Worm (Caenorhabditis elegans): ENCODE measurements around the gene F14D7.9.

The F14D7.9 gene

DNA sequence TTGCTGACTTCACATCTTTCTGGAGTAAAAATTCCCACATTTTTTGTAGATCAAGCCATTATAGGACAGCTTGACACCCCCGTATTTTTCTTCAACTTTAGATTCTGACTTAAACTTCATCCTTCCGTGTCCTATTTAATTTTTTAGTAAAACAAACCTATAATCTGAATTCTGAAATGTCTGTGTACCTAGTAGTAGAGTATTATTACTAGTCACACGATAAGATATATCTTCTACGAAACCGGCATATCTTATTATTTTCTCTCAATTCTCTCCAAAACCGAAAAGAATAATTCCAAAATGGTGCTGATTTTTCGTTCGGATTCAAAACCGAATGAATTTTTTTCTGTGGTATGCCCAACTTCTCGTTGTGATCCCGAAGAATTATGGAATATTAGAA lies at the start of gene F14D7.9:
TSS of gene F14D7.9 (plus strand) at position 301 of the 400 bp plus-strand sequence.
- no peak for TF ChIP-seq tbx-11 (GFP tag; IDR thresholded peaks at IDR 0.05)
- no peak for TF ChIP-seq ceh-13 (GFP tag; optimal IDR thresholded peaks at IDR 0.05)
- TF ChIP-seq ceh-36 (tag; optimal IDR thresholded peaks at IDR 0.05), result no peak
- no peak for TF ChIP-seq B0310.2 (tag; optimal IDR thresholded peaks at IDR 0.05)
- TF ChIP-seq sea-1 (GFP tag; conservative IDR thresholded peaks at IDR 0.05), result no peak
- TF ChIP-seq hmg-4 (GFP tag; optimal IDR thresholded peaks at IDR 0.05), result no peak
- no peak for TF ChIP-seq tbx-37 (GFP tag; conservative IDR thresholded peaks at IDR 0.05)
- TF ChIP-seq tra-4 (tag; optimal IDR thresholded peaks at IDR 0.05), result no peak
- TF ChIP-seq hmbx-1 (tag; optimal IDR thresholded peaks at IDR 0.05), result no peak

DNA sequence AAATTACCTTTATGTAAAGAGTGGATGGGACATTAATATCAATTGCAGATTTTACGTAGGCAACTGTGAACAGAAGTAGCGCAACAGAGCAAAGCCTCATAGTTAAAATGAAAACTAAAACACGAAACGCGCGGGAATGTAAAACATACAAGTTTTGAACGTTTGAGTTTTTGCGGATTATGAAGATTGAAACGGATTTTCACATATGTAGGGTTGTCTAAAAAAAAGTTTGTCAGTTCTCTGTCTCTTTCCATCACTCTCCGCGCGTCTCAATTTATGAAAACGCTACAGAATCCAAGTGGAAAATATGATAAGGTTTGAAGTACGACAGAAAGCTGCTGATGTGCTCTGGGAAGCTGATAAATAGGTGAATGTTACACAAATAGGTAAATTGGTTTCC lies 47.7 kb upstream of the F14D7.9 start, which contains the start of gene K02E11.3:
TSS of gene K02E11.3 (minus strand) at position 101 of the 400 bp plus-strand sequence.
- TF ChIP-seq F13C5.2 (tag; optimal IDR thresholded peaks at IDR 0.05) (no peak), tbx-11 (GFP tag; IDR thresholded peaks at IDR 0.05) (no peak), ama-1 (optimal IDR thresholded peaks at IDR 0.05) (no peak), pes-1 (GFP tag; IDR thresholded peaks at IDR 0.05) (no peak)

- TF ChIP-seq hmg-4 (GFP tag; optimal IDR thresholded peaks at IDR 0.05), result no peak
Observed at ce11 chrV:14248025-14248424, 46.5 kb upstream of the F14D7.9 start, which contains the start of gene K02E11.4. K02E11.4 (minus strand) TSS chrV:14248125.

- TF ChIP-seq flt-1 (GFP tag; IDR thresholded peaks at IDR 0.05), result no peak
- no peak for TF ChIP-seq pes-1 (GFP tag; IDR thresholded peaks at IDR 0.05)
- no peak for TF ChIP-seq ama-1 (optimal IDR thresholded peaks at IDR 0.05)
- TF ChIP-seq hmbx-1 (tag; optimal IDR thresholded peaks at IDR 0.05), result no peak
- no peak for TF ChIP-seq ceh-36 (tag; optimal IDR thresholded peaks at IDR 0.05)
- no peak for TF ChIP-seq tbx-37 (GFP tag; conservative IDR thresholded peaks at IDR 0.05)
Observed at ce11 chrV:14248654-14249053, 45.8 kb upstream of the F14D7.9 start, which contains the start of gene K02E11.6. K02E11.6 (plus strand) TSS chrV:14248802.

- no peak for TF ChIP-seq ets-7 (tag; optimal IDR thresholded peaks at IDR 0.05)
- TF ChIP-seq ceh-36 (tag; optimal IDR thresholded peaks at IDR 0.05), result no peak
- no peak for TF ChIP-seq ceh-13 (GFP tag; optimal IDR thresholded peaks at IDR 0.05)
- no peak for TF ChIP-seq ama-1 (optimal IDR thresholded peaks at IDR 0.05)
Observed at ce11 chrV:14252025-14252424, 42.5 kb upstream of the F14D7.9 start, which contains the start of gene K02E11.5. K02E11.5 (plus strand) TSS chrV:14252325.

DNA sequence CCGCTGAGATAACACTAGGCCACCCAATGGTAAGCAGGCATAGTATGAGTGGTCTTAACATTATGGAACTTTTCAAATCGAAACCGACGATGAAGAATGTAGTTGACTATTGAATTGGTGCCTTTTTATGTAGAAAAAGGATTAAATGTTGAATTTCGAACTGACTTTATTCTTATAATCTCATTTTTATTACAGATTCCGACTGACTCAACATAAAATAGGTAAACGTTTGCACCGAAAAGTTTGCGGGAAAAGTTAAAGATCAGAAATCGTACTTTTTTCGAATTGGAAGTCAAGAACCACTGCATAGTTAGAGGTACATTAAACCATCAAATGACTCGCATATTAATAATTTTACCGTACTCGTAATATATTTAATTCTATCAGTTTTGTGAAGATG lies 40.3 kb upstream of the F14D7.9 start, which contains the start of gene K02E11.7:
TSS of gene K02E11.7 (minus strand) at position 101 of the 400 bp plus-strand sequence.
- TF ChIP-seq scrt-1 (GFP tag; IDR thresholded peaks at IDR 0.05), result no peak
- TF ChIP-seq flt-1 (GFP tag; IDR thresholded peaks at IDR 0.05), result no peak
- TF ChIP-seq hmg-4 (GFP tag; optimal IDR thresholded peaks at IDR 0.05), result no peak
- no peak for TF ChIP-seq sea-1 (GFP tag; conservative IDR thresholded peaks at IDR 0.05)
- no peak for TF ChIP-seq hnd-1 (tag; optimal IDR thresholded peaks at IDR 0.05)
- no peak for TF ChIP-seq ets-7 (tag; optimal IDR thresholded peaks at IDR 0.05)
- no peak for TF ChIP-seq ceh-36 (tag; optimal IDR thresholded peaks at IDR 0.05)
- TF ChIP-seq tbx-11 (GFP tag; IDR thresholded peaks at IDR 0.05), result no peak
- no peak for TF ChIP-seq aly-1 (tag; optimal IDR thresholded peaks at IDR 0.05)
- no peak for TF ChIP-seq B0310.2 (tag; optimal IDR thresholded peaks at IDR 0.05)
- no peak for TF ChIP-seq ama-1 (optimal IDR thresholded peaks at IDR 0.05)
- TF ChIP-seq tra-4 (tag; optimal IDR thresholded peaks at IDR 0.05), result no peak
- TF ChIP-seq F13C5.2 (tag; optimal IDR thresholded peaks at IDR 0.05), result no peak
- TF ChIP-seq pes-1 (GFP tag; IDR thresholded peaks at IDR 0.05), result no peak
- TF ChIP-seq hmbx-1 (tag; optimal IDR thresholded peaks at IDR 0.05), result no peak
- TF ChIP-seq tbx-37 (GFP tag; conservative IDR thresholded peaks at IDR 0.05), result no peak
- TF ChIP-seq ceh-13 (GFP tag; optimal IDR thresholded peaks at IDR 0.05), result no peak

DNA sequence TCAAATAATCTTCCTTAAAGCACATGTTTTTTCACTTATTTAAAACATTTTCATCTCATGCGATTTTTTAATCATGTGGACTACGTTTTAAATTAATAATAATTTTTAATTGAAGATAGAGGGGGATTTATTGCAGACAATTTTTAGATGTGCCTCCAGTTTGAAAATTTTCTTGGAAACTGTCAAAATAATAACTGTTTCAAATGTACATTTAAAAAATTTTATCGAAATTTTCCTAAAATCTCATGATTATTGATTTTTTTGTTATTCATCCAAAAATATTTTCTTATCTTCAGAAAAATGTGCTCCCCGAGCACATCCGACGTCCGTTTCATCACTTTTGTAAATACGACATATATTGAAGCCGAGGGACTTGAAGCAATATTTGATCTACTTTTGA lies 37.7 kb upstream of the F14D7.9 start, which contains the start of gene sre-8:
TSS of gene sre-8 (plus strand) at position 301 of the 400 bp plus-strand sequence.
- TF ChIP-seq B0310.2 (tag; optimal IDR thresholded peaks at IDR 0.05), result no peak

ce11 chrV:14260831-14261230 lies 33.7 kb upstream of the F14D7.9 start, which contains the start of gene F40G12.2:
F40G12.2 (minus strand) TSS chrV:14260931.
- TF ChIP-seq ceh-36 (tag; optimal IDR thresholded peaks at IDR 0.05) (no peak), B0310.2 (tag; optimal IDR thresholded peaks at IDR 0.05) (no peak), scrt-1 (GFP tag; IDR thresholded peaks at IDR 0.05) (no peak), ama-1 (optimal IDR thresholded peaks at IDR 0.05) (no peak), tra-4 (tag; optimal IDR thresholded peaks at IDR 0.05) (no peak), aly-1 (tag; optimal IDR thresholded peaks at IDR 0.05) (no peak), flt-1 (GFP tag; IDR thresholded peaks at IDR 0.05) (no peak), tbx-11 (GFP tag; IDR thresholded peaks at IDR 0.05) (no peak), F13C5.2 (tag; optimal IDR thresholded peaks at IDR 0.05) (no peak), hmbx-1 (tag; optimal IDR thresholded peaks at IDR 0.05) (no peak), sea-1 (GFP tag; conservative IDR thresholded peaks at IDR 0.05) (no peak), ets-7 (tag; optimal IDR thresholded peaks at IDR 0.05) (no peak), pes-1 (GFP tag; IDR thresholded peaks at IDR 0.05) (no peak), hnd-1 (tag; optimal IDR thresholded peaks at IDR 0.05) (no peak), tbx-37 (GFP tag; conservative IDR thresholded peaks at IDR 0.05) (no peak)

- TF ChIP-seq tra-4 (tag; optimal IDR thresholded peaks at IDR 0.05), result no peak
- no peak for TF ChIP-seq sea-1 (GFP tag; conservative IDR thresholded peaks at IDR 0.05)
- TF ChIP-seq hnd-1 (tag; optimal IDR thresholded peaks at IDR 0.05), result no peak
- no peak for TF ChIP-seq F13C5.2 (tag; optimal IDR thresholded peaks at IDR 0.05)
- no peak for TF ChIP-seq scrt-1 (GFP tag; IDR thresholded peaks at IDR 0.05)
- no peak for TF ChIP-seq ceh-36 (tag; optimal IDR thresholded peaks at IDR 0.05)
- no peak for TF ChIP-seq B0310.2 (tag; optimal IDR thresholded peaks at IDR 0.05)
- no peak for TF ChIP-seq tbx-37 (GFP tag; conservative IDR thresholded peaks at IDR 0.05)
- no peak for TF ChIP-seq tbx-11 (GFP tag; IDR thresholded peaks at IDR 0.05)
- no peak for TF ChIP-seq hmg-4 (GFP tag; optimal IDR thresholded peaks at IDR 0.05)
Observed at ce11 chrV:14267326-14267942, 27.1 kb upstream of the F14D7.9 start.
